Worm (Caenorhabditis elegans): ENCODE results near the gene C04A2.15.

DNA sequence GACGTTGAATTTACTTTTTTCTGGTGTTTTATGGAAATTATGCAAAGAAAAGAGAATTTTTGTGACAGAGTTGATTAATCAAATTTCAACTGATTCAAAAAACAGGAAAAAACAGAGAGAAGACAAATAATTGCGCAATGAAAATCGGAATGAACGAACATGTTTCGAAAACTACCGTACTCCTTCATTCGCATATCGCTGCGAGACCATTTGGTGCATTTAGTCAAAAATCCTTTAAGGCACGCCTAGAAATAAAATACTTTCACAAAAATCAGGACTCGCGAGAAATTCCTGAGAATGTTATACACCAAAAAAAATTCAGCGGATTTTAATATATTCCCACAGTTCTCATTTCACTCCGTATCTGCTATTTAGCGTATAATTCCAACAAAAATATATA lies 8.0 kb downstream of the C04A2.15 start:
- no peak for TF ChIP-seq unc-55 (GFP tag; optimal IDR thresholded peaks at IDR 0.05)
- TF ChIP-seq skn-1 (tag; optimal IDR thresholded peaks at IDR 0.05): no peak
- no peak for TF ChIP-seq elt-3 (tag; optimal IDR thresholded peaks at IDR 0.05)
- TF ChIP-seq lin-39 (tag; optimal IDR thresholded peaks at IDR 0.05): no peak
- TF ChIP-seq blmp-1 (tag; optimal IDR thresholded peaks at IDR 0.05; ENCODE audit: insufficient read depth): no peak
- TF ChIP-seq unc-62 (GFP tag; optimal IDR thresholded peaks at IDR 0.05): no peak
- TF ChIP-seq unc-39 (tag; optimal IDR thresholded peaks at IDR 0.05): no peak
- TF ChIP-seq aly-2 (tag; optimal IDR thresholded peaks at IDR 0.05): no peak
